Worm (Caenorhabditis elegans) whole organism, L1 larva: Measurements from ENCODE around the gene B0432.10.

ENCODE experiments used
- aly-2 ChIP-seq: fragments of 150-350 bp; optimal IDR thresholded peaks from 2 replicates; lab custom pipeline; 2014; ENCODE audit warnings: missing biosample characterization, missing genetic modification characterization
- egl-27 ChIP-seq, 2 experiments: fragments of 150-350 bp in 1 of 2; sonication (generic microtip); optimal IDR thresholded peaks; 3 replicates each; lab custom pipeline; 2017 to 2018; ENCODE audit warnings: missing biosample characterization in 2 of 2, missing genetic modification characterization in 2 of 2, missing genetic modification reagents in 2 of 2
- elt-2 ChIP-seq: sonication (generic microtip); optimal IDR thresholded peaks from 2 replicates; lab custom pipeline; 2016; ENCODE audit warnings: missing genetic modification characterization, mild to moderate bottlenecking, inconsistent platforms, missing compliant biosample characterization, missing genetic modification reagents
- mef-2 ChIP-seq: fragments of 150-350 bp; optimal IDR thresholded peaks from 2 replicates; lab custom pipeline; 2014; ENCODE audit warnings: missing biosample characterization, missing genetic modification characterization
- mep-1 ChIP-seq: fragments of 150-350 bp; optimal IDR thresholded peaks from 2 replicates; lab custom pipeline; 2014; ENCODE audit warnings: missing biosample characterization, missing genetic modification characterization
- nhr-11 ChIP-seq: fragments of 150-350 bp; optimal IDR thresholded peaks from 2 replicates; lab custom pipeline; 2014; ENCODE audit warnings: missing biosample characterization, missing genetic modification characterization
- nhr-19 ChIP-seq: fragments of 200-800 bp; sonication (Bioruptor generic); conservative IDR thresholded peaks from 2 replicates; pipeline ENCODE4 v1.3.6; 2022; ENCODE audit warnings: missing genetic modification characterization, missing compliant biosample characterization
- nhr-76 ChIP-seq: sonication (generic microtip); optimal IDR thresholded peaks from 2 replicates; lab custom pipeline; 2017; ENCODE audit warnings: missing biosample characterization, missing genetic modification characterization
- nhr-77 ChIP-seq: fragments of 150-350 bp; optimal IDR thresholded peaks from 2 replicates; lab custom pipeline; 2014; ENCODE audit warnings: missing biosample characterization, missing genetic modification characterization
- nhr-84 ChIP-seq: sonication (generic microtip); optimal IDR thresholded peaks from 2 replicates; lab custom pipeline; 2017; ENCODE audit warnings: missing biosample characterization, missing genetic modification characterization
- sptf-1 ChIP-seq: fragments of 150-350 bp; optimal IDR thresholded peaks from 2 replicates; lab custom pipeline; 2014; ENCODE audit warnings: missing biosample characterization, missing genetic modification characterization
- unc-130 ChIP-seq: fragments of 150-350 bp; optimal IDR thresholded peaks from 2 replicates; lab custom pipeline; 2017; ENCODE audit warnings: missing biosample characterization, missing genetic modification characterization, inconsistent platforms
- unc-62 ChIP-seq: fragments of 150-350 bp; optimal IDR thresholded peaks from 2 replicates; lab custom pipeline; 2014; ENCODE audit warnings: missing biosample characterization, missing genetic modification reagents, missing genetic modification characterization
- ztf-11 ChIP-seq, 2 experiments: sonication (generic microtip); optimal IDR thresholded peaks; 2 replicates each; lab custom pipeline; 2016 to 2017; ENCODE audit warnings: missing genetic modification characterization in 2 of 2, missing biosample characterization in 1 of 2, missing compliant biosample characterization in 1 of 2

ce11 chrII:263563-263962, 22.5 kb downstream of the B0432.10 start, which contains the start of gene scc-2:
- TF ChIP-seq elt-2 (tag; lab: Kevin White, UChicago) (no peak), sptf-1 (tag; lab: Kevin White, UChicago) (no peak), nhr-77 (no peak), nhr-11 (tag; lab: Kevin White, UChicago) (no peak), nhr-84 (tag; lab: Kevin White, UChicago) (no peak), unc-62 (GFP tag; lab: Kevin White, UChicago) (no peak), aly-2 (tag; lab: Kevin White, UChicago) (no peak), egl-27 (tag; optimal IDR thresholded peaks at IDR 0.05; lab: Kevin White, UChicago) (no peak), mep-1 (tag; lab: Kevin White, UChicago) (no peak), nhr-19 (no peak), unc-130 (tag; lab: Kevin White, UChicago) (no peak), mef-2 (tag; lab: Kevin White, UChicago) (no peak), ztf-11 (tag; optimal IDR thresholded peaks at IDR 0.05; lab: Kevin White, UChicago) (no peak), nhr-76 (tag; lab: Kevin White, UChicago) (no peak)
